Fruit fly (Drosophila melanogaster) S2 (cell line): ENCODE results near the gene CG11030.

Source experiments
- CG8478 ChIP-seq: fragments of >200 bp; optimal IDR thresholded peaks from 2 replicates; lab custom pipeline; 2018
- CTCF ChIP-seq, 2 experiments: fragments of >200 bp; optimal IDR thresholded peaks; 2 replicates each; lab custom pipeline; 2018

Gene CG11030

DNA sequence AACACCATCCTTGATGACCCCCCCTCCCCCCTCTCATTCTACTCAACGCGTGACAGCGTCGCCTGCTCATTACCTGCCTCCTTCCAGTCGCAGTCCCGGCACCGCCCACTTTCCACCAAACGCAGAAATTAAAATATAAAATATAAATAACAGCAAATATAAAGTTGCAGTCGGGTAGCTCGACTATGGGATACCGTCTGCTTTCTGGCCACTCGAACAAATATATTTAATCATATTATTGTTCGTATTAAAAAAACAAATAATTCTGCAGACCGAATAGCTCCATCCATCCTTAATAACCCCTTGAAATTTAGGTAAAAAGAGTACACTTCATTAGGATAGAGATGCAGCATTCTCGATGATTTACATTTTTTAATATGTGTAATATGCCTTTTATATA lies 23.7 kb downstream of the CG11030 start:
- TF ChIP-seq CG8478 (lab: Kevin White, UChicago) = no peak
- no peak for TF ChIP-seq CTCF (optimal IDR thresholded peaks at IDR 0.05; lab: Kevin White, UChicago)

DNA sequence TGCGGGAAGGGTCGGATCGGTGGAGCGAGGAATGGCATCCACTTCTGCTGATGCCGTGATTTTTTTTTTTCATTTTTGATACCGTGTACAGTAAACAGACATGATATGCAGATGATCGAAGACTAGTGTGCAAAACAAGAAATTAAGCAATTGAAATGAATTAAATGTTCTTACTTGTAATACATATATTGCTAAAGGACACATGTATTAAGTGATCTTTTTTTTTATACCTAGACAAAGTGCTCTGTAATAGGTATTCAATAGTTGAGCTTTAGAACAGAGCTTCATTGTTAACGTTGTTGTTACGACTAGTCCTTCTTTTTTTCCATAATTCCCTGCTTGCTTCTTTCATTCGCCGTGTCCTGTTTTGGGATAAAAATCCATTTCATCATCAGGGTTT lies 27.0 kb downstream of the CG11030 start:
- TF ChIP-seq CG8478 (lab: Kevin White, UChicago) = no peak
- TF ChIP-seq CTCF (optimal IDR thresholded peaks at IDR 0.05; lab: Kevin White, UChicago) = no peak

DNA sequence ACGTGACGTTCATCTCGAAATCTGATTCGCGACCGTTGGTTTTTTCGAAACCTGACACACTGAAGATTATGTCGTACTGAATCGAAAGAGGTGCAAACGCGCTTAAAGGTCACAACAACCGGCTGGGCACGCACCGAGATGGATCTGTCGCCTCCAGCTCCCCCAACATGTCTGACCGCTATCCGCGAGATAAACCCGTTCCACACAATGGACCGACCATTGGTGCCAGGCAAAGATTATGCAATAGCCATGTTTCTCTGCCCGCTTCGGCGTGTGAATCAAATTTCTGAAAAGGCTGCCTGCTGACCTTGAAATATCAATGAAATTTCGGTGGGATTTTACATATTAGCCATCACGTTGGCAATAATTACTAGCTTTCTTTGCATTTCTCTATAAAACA lies 40.7 kb downstream of the CG11030 start:
- no peak for TF ChIP-seq CG8478 (lab: Kevin White, UChicago)
- no peak for TF ChIP-seq CTCF (optimal IDR thresholded peaks at IDR 0.05; lab: Kevin White, UChicago)

DNA sequence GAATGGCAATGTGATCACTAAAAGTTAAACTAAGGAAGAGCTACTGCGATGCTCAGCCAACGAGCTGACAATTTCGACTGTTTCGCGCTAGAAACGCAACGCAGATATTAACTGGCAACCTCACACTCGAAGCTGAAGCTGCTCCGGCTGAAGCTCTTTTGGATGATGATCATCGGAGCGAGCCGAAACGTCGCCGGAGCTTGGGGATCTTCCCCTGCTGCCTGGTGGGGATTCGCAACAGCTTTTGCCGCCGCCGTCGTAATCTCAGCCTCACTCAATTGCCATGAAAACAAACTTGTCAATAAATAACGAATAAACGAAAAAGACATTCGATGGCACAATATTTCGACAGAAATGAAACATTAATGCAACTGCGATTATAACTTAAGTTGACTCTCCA lies 41.6 kb downstream of the CG11030 start, which contains the start of gene obst-E:
TSS of gene obst-E (minus strand) at position 101 of the 400 bp plus-strand sequence.
- TF ChIP-seq CG8478 (lab: Kevin White, UChicago) = no peak
- TF ChIP-seq CTCF (optimal IDR thresholded peaks at IDR 0.05; lab: Kevin White, UChicago) = no peak

DNA sequence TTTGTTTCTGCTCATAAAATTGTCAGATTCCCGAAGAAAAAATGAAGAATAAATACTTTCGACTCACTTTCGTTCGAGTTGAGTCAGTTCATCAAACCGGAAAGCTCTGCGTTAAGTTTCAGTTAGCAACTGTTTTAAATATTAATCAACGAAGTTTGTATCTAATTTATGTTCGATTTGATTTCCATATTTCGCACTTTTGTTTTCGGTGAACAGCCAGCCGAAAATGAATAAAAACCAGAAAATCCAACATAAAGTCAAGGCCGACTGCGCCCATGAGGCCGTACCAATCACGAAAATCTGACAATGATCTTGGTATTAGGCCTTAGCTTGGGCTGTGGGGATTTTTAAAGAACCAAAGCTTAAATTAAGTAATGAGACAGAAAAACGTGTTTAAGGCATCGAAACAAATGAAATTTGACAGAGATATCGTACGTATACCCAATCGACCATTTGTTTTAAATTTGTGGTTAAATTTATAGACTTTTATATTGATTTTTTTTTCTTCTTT lies 42.1 kb downstream of the CG11030 start:
- TF ChIP-seq CTCF (optimal IDR thresholded peaks at IDR 0.05; lab: Kevin White, UChicago) (no peak), CG8478 (lab: Kevin White, UChicago) (no peak)

DNA sequence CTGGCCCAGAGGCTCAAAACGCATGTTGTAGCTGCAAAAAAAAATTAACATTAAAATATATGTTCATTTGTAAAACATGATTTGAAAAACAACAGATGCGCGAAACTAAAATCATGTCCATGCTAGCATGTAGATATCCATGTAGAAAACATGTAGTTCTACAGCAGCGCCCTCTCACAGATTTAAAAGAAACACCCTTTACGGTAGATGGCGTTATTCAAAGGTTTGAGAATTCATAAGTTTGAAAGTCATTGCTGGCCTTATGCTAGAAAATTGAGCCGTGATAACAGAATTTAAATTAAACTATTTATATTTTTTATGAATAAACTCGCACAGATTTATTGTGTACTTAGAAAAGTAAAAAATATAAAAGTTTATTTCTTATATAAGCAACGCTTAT lies 46.7 kb downstream of the CG11030 start:
- TF ChIP-seq CTCF (optimal IDR thresholded peaks at IDR 0.05; lab: Kevin White, UChicago) (peak; percentile 94 to 98), CG8478 (lab: Kevin White, UChicago) (no peak)

DNA sequence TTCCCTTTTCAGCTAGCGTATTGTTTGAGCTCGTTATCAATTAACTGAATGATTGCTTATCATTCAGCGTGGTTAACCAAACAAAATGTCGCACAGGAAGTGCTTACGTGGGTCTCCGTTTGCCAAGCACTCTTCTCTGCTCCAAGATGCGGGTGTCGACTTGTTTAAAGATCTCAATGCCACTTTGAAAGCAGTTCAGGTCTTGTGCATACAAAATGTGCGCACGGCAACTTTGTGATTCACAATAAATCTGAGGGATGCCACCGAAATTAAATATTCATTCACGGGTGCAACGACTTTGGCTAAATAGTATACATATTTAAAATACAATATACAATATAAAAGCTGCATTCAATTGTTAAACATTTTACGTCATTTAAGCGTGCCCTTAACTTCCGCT lies 47.8 kb downstream of the CG11030 start:
- no peak for TF ChIP-seq CG8478 (lab: Kevin White, UChicago)
- TF ChIP-seq CTCF (optimal IDR thresholded peaks at IDR 0.05; lab: Kevin White, UChicago) = no peak

DNA sequence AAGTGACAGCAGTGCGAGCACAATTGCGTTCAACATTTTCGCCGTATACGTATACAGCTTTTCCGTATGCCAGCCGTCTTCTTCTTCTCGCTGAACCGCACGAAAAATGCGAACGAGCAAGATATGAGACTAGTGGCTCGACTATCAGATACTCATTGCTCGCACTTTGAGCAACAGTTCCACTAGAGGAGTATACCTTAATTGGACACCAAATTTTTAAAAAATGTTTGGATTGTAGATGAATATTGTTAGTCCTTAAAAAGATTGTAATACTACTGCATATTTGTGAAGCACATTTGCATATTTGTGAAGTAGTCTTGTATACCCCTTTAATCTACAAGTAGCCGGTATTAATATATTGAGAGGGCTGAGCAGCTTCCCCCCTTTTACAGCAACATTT lies 53.7 kb downstream of the CG11030 start:
- TF ChIP-seq CG8478 (lab: Kevin White, UChicago) (no peak), CTCF (optimal IDR thresholded peaks at IDR 0.05; lab: Kevin White, UChicago) (no peak)

DNA sequence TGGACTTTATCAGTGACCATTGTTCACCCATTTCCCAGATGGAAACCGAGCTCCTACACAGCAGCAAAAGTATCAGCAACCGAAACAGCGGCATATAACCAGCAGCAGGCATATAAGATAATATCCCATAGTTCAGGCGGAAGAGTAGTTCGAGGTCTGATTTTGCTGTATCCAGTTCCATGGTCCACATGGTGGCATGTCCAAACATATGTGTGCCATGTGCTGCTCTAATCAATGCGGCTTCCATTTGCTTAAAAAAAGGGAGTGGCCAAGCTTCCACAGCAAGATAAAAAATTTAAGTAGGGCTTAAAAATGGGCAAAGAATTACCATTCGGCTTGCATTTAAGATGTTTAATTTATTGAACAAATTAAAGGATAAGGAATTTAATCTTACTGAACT lies 56.2 kb downstream of the CG11030 start:
- TF ChIP-seq CG8478 (lab: Kevin White, UChicago) (no peak), CTCF (optimal IDR thresholded peaks at IDR 0.05; lab: Kevin White, UChicago) (no peak)

DNA sequence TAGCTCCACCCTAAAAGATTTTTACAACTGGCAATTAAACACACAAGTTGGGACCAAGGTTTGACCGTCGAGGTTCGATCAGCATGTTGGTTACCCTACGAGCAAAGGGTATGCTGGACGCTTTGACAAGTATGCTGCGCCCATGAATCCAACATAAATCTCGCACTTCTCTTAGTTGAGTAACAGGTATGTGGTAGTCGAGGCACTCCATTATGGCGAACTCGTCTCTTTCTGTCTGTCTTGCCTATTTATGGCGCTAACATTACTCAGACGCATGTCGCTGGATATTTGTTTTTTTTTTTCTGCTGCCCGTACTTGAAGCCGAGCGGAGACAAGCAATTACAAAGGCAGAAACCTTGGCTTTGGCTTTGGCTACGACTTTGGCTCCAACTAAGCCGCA lies 56.7 kb downstream of the CG11030 start:
- TF ChIP-seq CG8478 (lab: Kevin White, UChicago) = no peak

DNA sequence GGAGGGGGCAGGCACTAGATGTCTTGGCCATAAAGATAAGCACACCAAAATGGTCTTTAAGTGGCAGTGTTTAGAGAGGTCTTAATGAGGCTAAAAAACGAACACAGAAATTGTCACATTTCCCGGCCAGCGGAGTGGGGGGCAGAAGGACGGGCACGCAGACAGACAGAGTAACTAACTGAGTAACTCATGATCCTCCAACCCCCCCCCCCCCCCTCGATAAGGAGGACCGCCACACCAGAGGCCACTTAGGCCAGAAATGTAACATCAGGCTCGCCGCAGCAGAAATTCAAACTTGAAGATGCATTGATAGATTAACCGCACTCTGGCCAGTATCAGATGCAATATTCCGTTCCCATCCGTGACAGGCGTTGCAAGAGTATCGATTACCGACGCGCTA lies 58.4 kb downstream of the CG11030 start:
- TF ChIP-seq CG8478 (lab: Kevin White, UChicago) (no peak), CTCF (optimal IDR thresholded peaks at IDR 0.05; lab: Kevin White, UChicago) (no peak)

DNA sequence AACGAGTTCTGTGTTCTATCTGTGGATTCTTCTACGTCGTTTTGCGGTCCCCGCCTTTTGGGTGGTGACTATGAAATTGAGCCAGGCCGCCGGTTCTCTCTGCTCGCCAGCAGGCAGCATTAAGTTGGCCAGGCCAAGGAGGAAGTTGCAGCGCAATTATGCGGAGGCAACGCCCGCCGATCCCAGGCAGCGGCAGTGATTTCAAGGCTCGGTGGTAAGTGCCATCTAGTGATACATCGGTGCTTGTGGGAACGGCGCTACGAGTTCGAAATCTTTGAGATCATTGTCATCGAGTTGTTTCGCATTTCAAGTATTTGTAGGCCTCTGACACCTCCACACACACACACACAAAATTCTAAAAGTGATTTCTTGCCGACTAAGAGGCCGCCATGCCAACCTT lies 59.3 kb downstream of the CG11030 start, which contains the start of gene CG31913:
TSS of gene CG31913 (plus strand) at position 301 of the 400 bp plus-strand sequence.
- TF ChIP-seq CG8478 (lab: Kevin White, UChicago) (no peak), CTCF (optimal IDR thresholded peaks at IDR 0.05; lab: Kevin White, UChicago) (no peak)

DNA sequence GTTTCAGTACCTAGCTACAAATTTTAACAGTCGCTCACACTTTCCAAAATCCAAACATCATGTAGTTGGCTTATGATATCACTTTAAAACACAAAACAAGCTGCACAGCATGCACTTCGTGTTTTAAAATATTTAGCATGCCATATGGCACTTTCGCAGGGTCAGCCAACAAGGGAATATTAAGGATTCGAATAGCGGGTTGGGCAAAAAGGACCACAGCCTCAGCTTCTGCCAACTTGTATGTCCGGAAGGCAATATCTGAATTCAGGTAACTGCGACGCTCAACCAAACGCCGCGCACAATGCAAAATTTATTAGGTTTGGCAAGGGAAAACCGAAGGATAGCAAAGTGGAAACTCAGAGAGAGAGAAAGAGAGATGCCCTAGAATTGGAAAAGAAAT lies 64.8 kb downstream of the CG11030 start:
- TF ChIP-seq CTCF (optimal IDR thresholded peaks at IDR 0.05; lab: Kevin White, UChicago) (no peak), CG8478 (lab: Kevin White, UChicago) (no peak)

DNA sequence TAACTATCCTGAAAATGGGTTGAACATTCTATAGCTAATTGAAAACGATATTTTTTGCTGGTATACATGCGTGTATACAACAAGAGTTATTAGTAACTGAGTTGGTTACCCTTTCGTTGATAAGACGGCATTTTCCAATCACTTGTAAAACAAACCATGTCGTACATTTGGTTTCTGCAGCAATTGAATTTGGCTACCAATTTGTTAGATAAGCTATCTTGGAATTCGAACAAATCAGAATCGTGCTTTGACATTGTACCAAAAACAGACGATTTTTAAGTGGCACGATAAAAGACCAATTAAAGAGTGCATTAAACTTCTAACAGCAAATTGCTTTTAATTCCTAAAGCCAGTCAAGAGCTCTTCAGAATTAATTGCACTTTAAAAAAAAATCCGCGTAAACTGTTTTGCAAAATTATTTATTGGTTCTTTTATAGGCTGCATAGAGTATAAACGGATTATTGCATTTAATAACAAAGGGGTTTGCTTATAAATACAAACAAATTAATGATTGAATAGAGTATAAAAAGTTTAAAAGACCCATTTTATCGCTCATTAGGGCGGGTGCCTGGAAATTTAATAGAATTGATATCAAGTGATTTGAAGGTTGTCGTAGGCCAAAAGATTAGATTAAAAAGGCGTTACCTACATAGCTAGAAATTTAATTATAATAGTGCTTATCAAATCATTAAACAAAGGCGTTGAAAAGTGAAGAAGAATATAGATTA lies 66.5 kb downstream of the CG11030 start:
- TF ChIP-seq CG8478 (lab: Kevin White, UChicago) (no peak), CTCF (optimal IDR thresholded peaks at IDR 0.05; lab: Kevin White, UChicago) (no peak)

DNA sequence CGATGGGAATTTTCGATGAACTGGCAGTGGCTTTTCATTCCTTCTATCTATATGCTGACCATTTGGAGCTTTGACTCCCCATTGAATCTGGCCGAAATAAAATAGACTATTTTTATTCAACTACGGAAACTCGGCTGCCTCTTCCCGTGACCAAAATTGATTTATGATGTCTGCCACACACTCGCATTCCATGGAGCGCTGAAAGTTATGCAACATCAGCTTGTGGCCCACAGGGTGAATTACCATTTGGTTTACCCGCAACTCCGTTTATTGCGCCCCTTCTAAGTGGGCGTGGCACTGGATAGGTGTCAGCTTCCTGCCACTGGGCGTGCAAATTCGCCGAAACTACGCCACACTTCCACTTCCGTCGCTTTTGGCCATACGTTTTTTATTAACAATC lies 68.6 kb downstream of the CG11030 start:
- no peak for TF ChIP-seq CTCF (optimal IDR thresholded peaks at IDR 0.05; lab: Kevin White, UChicago)
- no peak for TF ChIP-seq CG8478 (lab: Kevin White, UChicago)

DNA sequence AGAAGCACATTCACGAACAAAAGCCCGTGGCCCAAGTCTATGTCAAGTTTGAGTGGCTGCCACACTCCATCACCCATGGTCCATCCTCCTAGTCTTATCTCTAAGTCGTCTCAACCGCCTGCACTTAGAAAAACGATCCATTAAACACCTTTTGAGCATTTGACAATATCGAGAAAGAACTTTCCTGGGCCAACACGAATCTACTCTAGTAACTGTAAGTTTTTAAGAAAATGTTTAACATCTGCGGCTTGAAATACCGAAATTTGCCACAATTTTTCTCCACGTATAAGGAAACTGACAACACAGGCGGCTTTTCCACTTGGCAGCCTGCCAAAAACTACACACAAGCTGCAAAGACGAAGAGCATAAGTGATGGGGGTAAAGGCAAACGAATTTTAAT lies 70.7 kb downstream of the CG11030 start:
- TF ChIP-seq CG8478 (lab: Kevin White, UChicago) = no peak
- no peak for TF ChIP-seq CTCF (optimal IDR thresholded peaks at IDR 0.05; lab: Kevin White, UChicago)
